Worm (Caenorhabditis elegans) whole organism, L3 larva: ENCODE measurements around the gene bus-1.

Source experiments
- R02D3.7 ChIP-seq: fragments of 150-350 bp; optimal IDR thresholded peaks from 2 replicates; lab custom pipeline; 2014; ENCODE audit warnings: missing biosample characterization, missing genetic modification characterization
- aly-2 ChIP-seq: fragments of 150-350 bp; optimal IDR thresholded peaks from 2 replicates; lab custom pipeline; 2014; ENCODE audit warnings: missing biosample characterization, missing genetic modification characterization
- ceh-16 ChIP-seq: sonication (generic microtip); optimal IDR thresholded peaks from 2 replicates; lab custom pipeline; 2017; ENCODE audit warnings: missing biosample characterization, missing genetic modification characterization
- ceh-28 ChIP-seq: fragments of 150-350 bp; optimal IDR thresholded peaks from 2 replicates; lab custom pipeline; 2014; ENCODE audit warnings: missing biosample characterization, missing genetic modification reagents, missing genetic modification characterization
- ceh-82 ChIP-seq: fragments of 150-350 bp; optimal IDR thresholded peaks from 2 replicates; lab custom pipeline; 2014; ENCODE audit warnings: missing biosample characterization, missing genetic modification characterization
- ceh-9 ChIP-seq: sonication (generic microtip); optimal IDR thresholded peaks from 2 replicates; lab custom pipeline; 2018; ENCODE audit warnings: missing biosample characterization, missing genetic modification characterization
- daf-12 ChIP-seq: fragments of 150-350 bp; optimal IDR thresholded peaks from 2 replicates; lab custom pipeline; 2014; ENCODE audit warnings: missing biosample characterization, missing genetic modification reagents, missing genetic modification characterization
- egl-27 ChIP-seq: sonication (generic microtip); optimal IDR thresholded peaks from 4 replicates; lab custom pipeline; 2017; ENCODE audit warnings: missing biosample characterization, missing genetic modification reagents, missing genetic modification characterization
- egl-5 ChIP-seq: fragments of 150-350 bp; optimal IDR thresholded peaks from 2 replicates; lab custom pipeline; 2017; ENCODE audit warnings: missing biosample characterization, missing genetic modification reagents, missing genetic modification characterization, inconsistent platforms
- elt-1 ChIP-seq: fragments of 150-350 bp; optimal IDR thresholded peaks from 2 replicates; lab custom pipeline; 2014; ENCODE audit warnings: missing biosample characterization, missing genetic modification characterization
- elt-2 ChIP-seq: sonication (generic microtip); optimal IDR thresholded peaks from 2 replicates; lab custom pipeline; 2016; ENCODE audit warnings: missing genetic modification reagents, mild to moderate bottlenecking, missing genetic modification characterization, missing compliant biosample characterization
- elt-3 ChIP-seq, 3 experiments: fragments of 150-350 bp in 1 of 3; sonication (generic microtip) in 2 of 3; optimal IDR thresholded peaks; 2 replicates in 2 of 3; 4 replicates in 1 of 3; lab custom pipeline; 2014 to 2017; ENCODE audit warnings: missing biosample characterization in 3 of 3, missing genetic modification characterization in 3 of 3
- fkh-10 ChIP-seq: sonication (generic microtip); optimal IDR thresholded peaks from 2 replicates; lab custom pipeline; 2017; ENCODE audit warnings: missing biosample characterization, missing genetic modification reagents, missing genetic modification characterization
- fkh-2 ChIP-seq: fragments of 150-350 bp; optimal IDR thresholded peaks from 2 replicates; lab custom pipeline; 2014; ENCODE audit warnings: missing biosample characterization, missing genetic modification reagents, missing genetic modification characterization
- fos-1 ChIP-seq: fragments of 150-350 bp; optimal IDR thresholded peaks from 2 replicates; lab custom pipeline; 2014; ENCODE audit warnings: missing biosample characterization, missing genetic modification characterization
- hmg-11 ChIP-seq: sonication (generic microtip); optimal IDR thresholded peaks from 2 replicates; lab custom pipeline; 2016; ENCODE audit warnings: missing genetic modification characterization, missing compliant biosample characterization
- jun-1 ChIP-seq: fragments of 150-350 bp; optimal IDR thresholded peaks from 2 replicates; lab custom pipeline; 2014; ENCODE audit warnings: missing biosample characterization, missing genetic modification reagents, missing genetic modification characterization
- lin-15B ChIP-seq: fragments of 150-350 bp; optimal IDR thresholded peaks from 2 replicates; lab custom pipeline; 2014; ENCODE audit warnings: missing biosample characterization, missing genetic modification characterization
- lin-39 ChIP-seq: fragments of 150-350 bp; optimal IDR thresholded peaks from 2 replicates; lab custom pipeline; 2018; ENCODE audit warnings: missing biosample characterization, missing genetic modification reagents, missing genetic modification characterization
- lsy-12 ChIP-seq: sonication (generic microtip); optimal IDR thresholded peaks from 2 replicates; lab custom pipeline; 2016; ENCODE audit warnings: mild to moderate bottlenecking, missing genetic modification characterization, missing compliant biosample characterization
- mdl-1 ChIP-seq: fragments of 150-350 bp; optimal IDR thresholded peaks from 2 replicates; lab custom pipeline; 2014; ENCODE audit warnings: missing biosample characterization, missing genetic modification characterization
- mml-1 ChIP-seq: fragments of 150-350 bp; sonication (generic microtip); optimal IDR thresholded peaks from 3 replicates; lab custom pipeline; 2014; ENCODE audit warnings: missing biosample characterization, missing genetic modification characterization
- nhr-11 ChIP-seq: fragments of 150-350 bp; optimal IDR thresholded peaks from 2 replicates; lab custom pipeline; 2014; ENCODE audit warnings: missing biosample characterization, missing genetic modification characterization
- nhr-12 ChIP-seq: fragments of 150-350 bp; optimal IDR thresholded peaks from 2 replicates; lab custom pipeline; 2014; ENCODE audit warnings: missing biosample characterization, missing genetic modification characterization
- nhr-23 ChIP-seq: fragments of 150-350 bp; optimal IDR thresholded peaks from 2 replicates; lab custom pipeline; 2014; ENCODE audit warnings: missing biosample characterization, missing genetic modification reagents, missing genetic modification characterization
- nhr-237 ChIP-seq: fragments of 150-350 bp; optimal IDR thresholded peaks from 2 replicates; lab custom pipeline; 2014; ENCODE audit warnings: missing biosample characterization, missing genetic modification characterization
- nhr-25 ChIP-seq: sonication (generic microtip); optimal IDR thresholded peaks from 2 replicates; lab custom pipeline; 2017; ENCODE audit warnings: missing biosample characterization, missing genetic modification characterization
- nhr-28 ChIP-seq: fragments of 150-350 bp; optimal IDR thresholded peaks from 2 replicates; lab custom pipeline; 2014; ENCODE audit warnings: missing biosample characterization, missing genetic modification characterization
- nhr-67 ChIP-seq: fragments of 150-350 bp; optimal IDR thresholded peaks from 2 replicates; lab custom pipeline; 2014; ENCODE audit warnings: missing biosample characterization, missing genetic modification characterization
- nhr-77 ChIP-seq: fragments of 150-350 bp; optimal IDR thresholded peaks from 2 replicates; lab custom pipeline; 2014; ENCODE audit warnings: missing biosample characterization, missing genetic modification characterization
- pqm-1 ChIP-seq: fragments of 150-350 bp; optimal IDR thresholded peaks from 2 replicates; lab custom pipeline; 2017; ENCODE audit warnings: missing biosample characterization, missing genetic modification characterization, inconsistent platforms
- skn-1 ChIP-seq: fragments of 150-350 bp; optimal IDR thresholded peaks from 2 replicates; lab custom pipeline; 2014; ENCODE audit warnings: missing biosample characterization, missing genetic modification characterization
- unc-62 ChIP-seq: fragments of 150-350 bp; sonication (generic microtip); optimal IDR thresholded peaks from 4 replicates; lab custom pipeline; 2014; ENCODE audit warnings: missing biosample characterization, missing genetic modification reagents, missing genetic modification characterization
- zag-1 ChIP-seq: fragments of 150-350 bp; optimal IDR thresholded peaks from 2 replicates; lab custom pipeline; 2014; ENCODE audit warnings: missing biosample characterization, missing genetic modification characterization
- ztf-4 ChIP-seq: fragments of 150-350 bp; optimal IDR thresholded peaks from 2 replicates; lab custom pipeline; 2014; ENCODE audit warnings: missing biosample characterization, missing genetic modification characterization

The bus-1 gene

ce11 chrV:9016479-9016878, 8.1 kb downstream of the bus-1 start, which contains the start of gene oac-40:
Gene oac-40, plus strand, starts transcription at chrV:9016779.
- TF ChIP-seq aly-2 (tag; lab: Kevin White, UChicago) (no peak), ztf-4 (tag; lab: Kevin White, UChicago) (no peak), lin-15B (tag; lab: Kevin White, UChicago) (no peak), hmg-11 (tag; lab: Kevin White, UChicago) (no peak), pqm-1 (tag; lab: Kevin White, UChicago) (no peak), R02D3.7 (tag; lab: Kevin White, UChicago) (no peak), egl-27 (tag; lab: Kevin White, UChicago) (no peak), mml-1 (no peak), ceh-16 (no peak), elt-2 (tag; lab: Kevin White, UChicago) (no peak), nhr-237 (tag; lab: Kevin White, UChicago) (no peak), ceh-9 (tag; lab: Kevin White, UChicago) (no peak), nhr-77 (tag; lab: Kevin White, UChicago) (no peak), nhr-67 (tag; lab: Kevin White, UChicago) (no peak), jun-1 (tag; lab: Kevin White, UChicago) (no peak), daf-12 (no peak), skn-1 (no peak)

ce11 chrV:9015540-9015939, 9.1 kb downstream of the bus-1 start, which contains the start of gene srt-18:
Gene srt-18, minus strand, starts transcription at chrV:9015640.
- no peak for TF ChIP-seq daf-12
- no peak for TF ChIP-seq fkh-10
- TF ChIP-seq nhr-77 (tag; lab: Kevin White, UChicago), result no peak
- no peak for TF ChIP-seq fos-1 (tag; lab: Kevin White, UChicago)
- no peak for TF ChIP-seq skn-1
- no peak for TF ChIP-seq lsy-12 (tag; lab: Kevin White, UChicago)
- no peak for TF ChIP-seq mml-1
- no peak for TF ChIP-seq nhr-25
- no peak for TF ChIP-seq nhr-23 (tag; lab: Kevin White, UChicago)
- TF ChIP-seq R02D3.7 (tag; lab: Kevin White, UChicago), result no peak
- no peak for TF ChIP-seq lin-15B (tag; lab: Kevin White, UChicago)
- TF ChIP-seq jun-1 (tag; lab: Kevin White, UChicago), result no peak
- no peak for TF ChIP-seq nhr-28 (tag; lab: Kevin White, UChicago)
- TF ChIP-seq elt-1 (tag; lab: Kevin White, UChicago), result no peak
- no peak for TF ChIP-seq nhr-237 (tag; lab: Kevin White, UChicago)
- no peak for TF ChIP-seq lin-39 (tag; lab: Kevin White, UChicago)
- no peak for TF ChIP-seq nhr-11 (tag; lab: Kevin White, UChicago)
- TF ChIP-seq egl-5 (tag; lab: Kevin White, UChicago), result no peak
- TF ChIP-seq, all 47 proteins: peak for 0

- TF ChIP-seq elt-3 (tag; optimal IDR thresholded peaks at IDR 0.05; lab: Kevin White, UChicago) (no peak), nhr-23 (tag; lab: Kevin White, UChicago) (no peak), jun-1 (tag; lab: Kevin White, UChicago) (no peak), ztf-4 (tag; lab: Kevin White, UChicago) (no peak), ceh-28 (tag; lab: Kevin White, UChicago) (no peak), nhr-12 (tag; lab: Kevin White, UChicago) (no peak), lin-39 (tag; lab: Kevin White, UChicago) (no peak), lsy-12 (tag; lab: Kevin White, UChicago) (no peak), fos-1 (tag; lab: Kevin White, UChicago) (no peak), hmg-11 (tag; lab: Kevin White, UChicago) (no peak), unc-62 (GFP tag; lab: Kevin White, UChicago) (no peak), skn-1 (no peak), zag-1 (tag; lab: Kevin White, UChicago) (no peak), ceh-82 (tag; lab: Kevin White, UChicago) (no peak), ceh-9 (tag; lab: Kevin White, UChicago) (no peak)
These were observed 10.8 kb downstream of the bus-1 start, which contains the start of gene srh-201 for ce11 chrV:9013765-9014164. Gene srh-201, minus strand, starts transcription at chrV:9013865.

ce11 chrV:9009175-9009574, 15.4 kb downstream of the bus-1 start, which contains the start of gene srx-2:
Gene srx-2, plus strand, starts transcription at chrV:9009475.
- no peak for TF ChIP-seq daf-12
- TF ChIP-seq mdl-1, result no peak
- no peak for TF ChIP-seq fkh-2 (tag; lab: Kevin White, UChicago)
